Fruit fly (Drosophila melanogaster) S2 (cell line): ENCODE data around the gene wisp.

ENCODE experiments used
- CG8478 ChIP-seq: fragments of >200 bp; optimal IDR thresholded peaks from 2 replicates; lab custom pipeline; 2018
- CTCF ChIP-seq, 2 experiments: fragments of >200 bp; optimal IDR thresholded peaks; 2 replicates each; lab custom pipeline; 2018

DNA sequence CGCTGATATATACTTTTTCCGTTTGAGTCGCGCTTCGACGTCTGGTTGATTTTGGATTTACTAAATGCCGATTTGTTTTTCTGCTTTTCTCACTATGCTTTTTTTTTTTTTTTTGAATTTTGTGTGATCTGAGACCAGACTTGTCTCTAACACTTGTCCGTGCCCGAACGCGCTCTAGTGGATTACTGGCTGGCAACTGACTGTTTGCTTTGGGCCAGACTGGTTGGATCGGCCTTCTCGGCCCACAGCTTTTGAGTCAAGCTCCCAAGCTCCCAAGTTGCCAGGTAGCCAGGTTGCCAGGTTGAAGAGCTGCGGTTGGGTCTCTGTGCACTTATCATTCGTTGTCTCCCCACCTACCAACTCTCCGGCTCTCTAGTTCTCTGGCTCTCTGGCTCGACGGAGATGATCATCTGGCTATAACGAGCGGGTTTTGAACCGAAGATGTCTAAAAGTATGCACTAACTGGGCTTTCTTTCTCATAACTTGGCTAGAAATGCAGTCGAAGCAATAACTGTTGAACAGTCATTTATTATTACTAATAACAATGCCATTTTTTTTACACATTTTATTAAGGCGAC lies 23.4 kb downstream of the wisp start, which contains the start of gene pot:
- no peak for TF ChIP-seq CG8478 (lab: Kevin White, UChicago)
- no peak for TF ChIP-seq CTCF (optimal IDR thresholded peaks at IDR 0.05; lab: Kevin White, UChicago)
